Worm (Caenorhabditis elegans): ENCODE measurements around the gene R07E4.3.

DNA sequence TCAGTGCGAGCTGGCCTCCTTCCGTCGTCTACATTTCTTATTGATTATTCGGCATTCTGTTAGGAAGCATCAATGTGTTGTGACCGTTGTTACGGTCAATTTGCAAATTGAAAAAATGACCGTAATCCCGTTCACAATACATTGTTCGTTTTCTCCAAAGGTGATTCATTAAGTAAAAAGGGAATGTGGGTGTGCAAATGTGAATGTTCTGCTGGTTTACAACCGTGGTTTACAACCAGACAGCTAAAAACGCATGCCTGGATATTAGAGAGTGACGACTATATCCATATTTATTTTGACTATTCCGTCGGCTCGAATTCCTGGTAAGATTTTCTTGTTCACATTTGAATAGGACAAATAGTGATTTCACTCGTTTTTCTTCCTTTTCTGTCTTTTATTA is 34.2 kb upstream of the R07E4.3 start, which contains the start of gene capa-1:
- no peak for TF ChIP-seq flt-1 (GFP tag; IDR thresholded peaks at IDR 0.05)
- TF ChIP-seq F13C5.2 (tag; optimal IDR thresholded peaks at IDR 0.05), result no peak
- TF ChIP-seq ama-1 (optimal IDR thresholded peaks at IDR 0.05), result no peak
- TF ChIP-seq tra-4 (tag; optimal IDR thresholded peaks at IDR 0.05), result no peak
- TF ChIP-seq pes-1 (GFP tag; IDR thresholded peaks at IDR 0.05), result no peak
- TF ChIP-seq ets-7 (tag; optimal IDR thresholded peaks at IDR 0.05), result no peak
- no peak for TF ChIP-seq aly-1 (tag; optimal IDR thresholded peaks at IDR 0.05)
- no peak for TF ChIP-seq ceh-13 (GFP tag; optimal IDR thresholded peaks at IDR 0.05)
- TF ChIP-seq tbx-11 (GFP tag; IDR thresholded peaks at IDR 0.05), result no peak
- TF ChIP-seq B0310.2 (tag; optimal IDR thresholded peaks at IDR 0.05), result no peak
- no peak for TF ChIP-seq scrt-1 (GFP tag; IDR thresholded peaks at IDR 0.05)

Data from whole organism, early embryonic.